Fruit fly (Drosophila melanogaster) whole organism, embryonic: ENCODE results near the gene CG10508.

Experiments used
- ATbp ChIP-seq: fragments of 200-800 bp; sonication (Bioruptor generic); optimal IDR thresholded peaks from 2 replicates; lab custom pipeline; 2017; ENCODE audit warnings: missing biosample characterization, mild to moderate bottlenecking, missing genetic modification characterization, missing genetic modification reagents
- Atf-2 ChIP-seq: fragments of 200-800 bp; sonication (Bioruptor generic); optimal IDR thresholded peaks from 2 replicates; lab custom pipeline; 2016; ENCODE audit warnings: missing biosample characterization, missing genetic modification characterization
- B-H1 ChIP-seq: fragments of 200-800 bp; sonication (Bioruptor generic); IDR thresholded peaks from 3 replicates; pipeline ENCODE4 v1.3.6; 2022; ENCODE audit warnings: missing biosample characterization, missing genetic modification characterization
- CG10209 ChIP-seq: fragments of 200-800 bp; sonication (Bioruptor generic); optimal IDR thresholded peaks from 3 replicates; lab custom pipeline; 2017; ENCODE audit warnings: missing biosample characterization, mild to moderate bottlenecking, missing genetic modification characterization, missing genetic modification reagents
- CG10366 ChIP-seq: fragments of 200-800 bp; sonication (Bioruptor generic); IDR thresholded peaks from 2 replicates; pipeline ENCODE4 v1.3.6; 2022; ENCODE audit warnings: missing biosample characterization, missing genetic modification characterization
- CG10654 ChIP-seq: fragments of 200-800 bp; sonication (Bioruptor generic); optimal IDR thresholded peaks from 2 replicates; lab custom pipeline; 2016; ENCODE audit warnings: missing biosample characterization, missing genetic modification characterization
- CG12942 ChIP-seq: fragments of 200-800 bp; sonication (Bioruptor generic); optimal IDR thresholded peaks from 3 replicates; lab custom pipeline; 2016; ENCODE audit warnings: missing biosample characterization, missing genetic modification characterization
- CG13894 ChIP-seq: fragments of 200-800 bp; sonication (Bioruptor generic); optimal IDR thresholded peaks from 3 replicates; lab custom pipeline; 2018; ENCODE audit warnings: missing biosample characterization, mild to moderate bottlenecking, missing genetic modification characterization, moderate library complexity
- CG16815 ChIP-seq: fragments of 200-800 bp; sonication (Bioruptor generic); optimal IDR thresholded peaks from 3 replicates; lab custom pipeline; 2017; ENCODE audit warnings: missing biosample characterization, mild to moderate bottlenecking, missing genetic modification characterization
- CG18011 ChIP-seq: fragments of 200-800 bp; sonication (Bioruptor generic); optimal IDR thresholded peaks from 2 replicates; lab custom pipeline; 2017; ENCODE audit warnings: missing biosample characterization, missing genetic modification characterization, mild to moderate bottlenecking, moderate library complexity, missing genotype
- CG18599 ChIP-seq: fragments of 200-800 bp; sonication (Bioruptor generic); optimal IDR thresholded peaks from 3 replicates; lab custom pipeline; 2017; ENCODE audit warnings: missing biosample characterization, missing genetic modification characterization, mild to moderate bottlenecking, moderate library complexity, missing genetic modification reagents
- CG2120 ChIP-seq: fragments of 200-800 bp; sonication (Bioruptor generic); optimal IDR thresholded peaks from 3 replicates; lab custom pipeline; 2016; ENCODE audit warnings: missing biosample characterization, missing genetic modification characterization
- CG2129 ChIP-seq: fragments of 200-800 bp; sonication (Bioruptor generic); IDR thresholded peaks from 2 replicates; pipeline ENCODE4 v1.3.6; 2022; ENCODE audit warnings: missing biosample characterization, missing genetic modification characterization; ENCODE audit not compliant: partially characterized antibody
- CG2875 ChIP-seq: fragments of 200-800 bp; sonication (Bioruptor generic); optimal IDR thresholded peaks from 2 replicates; lab custom pipeline; 2017; ENCODE audit warnings: missing biosample characterization, mild to moderate bottlenecking, missing genetic modification characterization, missing genetic modification reagents
- CG30431 ChIP-seq: fragments of 200-800 bp; sonication (Bioruptor generic); optimal IDR thresholded peaks from 2 replicates; lab custom pipeline; 2017; ENCODE audit warnings: missing biosample characterization, missing genetic modification characterization
- CG3847 ChIP-seq: fragments of 200-800 bp; sonication (Bioruptor generic); IDR thresholded peaks from 2 replicates; pipeline ENCODE4 v1.3.6; 2022; ENCODE audit warnings: missing biosample characterization, missing genetic modification characterization
- CG42726 ChIP-seq: fragments of 200-800 bp; sonication (Bioruptor generic); IDR thresholded peaks from 2 replicates; pipeline ENCODE4 v1.3.6; 2022; ENCODE audit warnings: missing biosample characterization, missing genetic modification characterization; ENCODE audit not compliant: partially characterized antibody
- CG4854 ChIP-seq: fragments of 200-800 bp; sonication (Bioruptor generic); optimal IDR thresholded peaks from 2 replicates; lab custom pipeline; 2016; ENCODE audit warnings: missing biosample characterization, missing genetic modification characterization, inconsistent platforms
- CG5180 ChIP-seq: fragments of 200-800 bp; sonication (Bioruptor generic); optimal IDR thresholded peaks from 3 replicates; lab custom pipeline; 2017; ENCODE audit warnings: missing biosample characterization, missing genetic modification characterization, mild to moderate bottlenecking, moderate library complexity, missing genetic modification reagents
- CG8924 ChIP-seq: fragments of 200-800 bp; optimal IDR thresholded peaks from 3 replicates; lab custom pipeline; 2019; ENCODE audit warnings: missing biosample characterization, mild to moderate bottlenecking, missing genetic modification characterization, moderate library complexity
- CG9215 ChIP-seq: fragments of 200-800 bp; sonication (Bioruptor generic); IDR thresholded peaks from 2 replicates; pipeline ENCODE4 v1.3.6; 2022; ENCODE audit warnings: missing biosample characterization, missing genetic modification characterization
- Deaf1 ChIP-seq: fragments of 200-800 bp; optimal IDR thresholded peaks from 3 replicates; lab custom pipeline; 2019; ENCODE audit warnings: missing biosample characterization, mild to moderate bottlenecking, missing genetic modification characterization, moderate library complexity
- Dref ChIP-seq: fragments of 200-800 bp; sonication (Bioruptor generic); IDR thresholded peaks from 2 replicates; pipeline ENCODE4 v1.3.6; 2022; ENCODE audit warnings: missing biosample characterization, missing genetic modification characterization
- Hand ChIP-seq: fragments of 200-800 bp; sonication (Bioruptor generic); optimal IDR thresholded peaks from 2 replicates; lab custom pipeline; 2017; ENCODE audit warnings: mild to moderate bottlenecking, missing biosample characterization, missing genetic modification reagents, missing genetic modification characterization
- Hsf ChIP-seq: fragments of 200-800 bp; sonication (Bioruptor generic); optimal IDR thresholded peaks from 3 replicates; lab custom pipeline; 2016; ENCODE audit warnings: missing biosample characterization, missing genetic modification characterization
- Mad ChIP-seq: fragments of 200-800 bp; sonication (Bioruptor generic); optimal IDR thresholded peaks from 2 replicates; lab custom pipeline; 2016; ENCODE audit warnings: missing biosample characterization, missing genetic modification characterization
- Max ChIP-seq: fragments of 200-800 bp; sonication (Bioruptor generic); optimal IDR thresholded peaks from 2 replicates; lab custom pipeline; 2016; ENCODE audit warnings: missing biosample characterization, mild to moderate bottlenecking, missing genetic modification characterization
- Meics ChIP-seq: fragments of 200-800 bp; sonication (Bioruptor generic); optimal IDR thresholded peaks from 2 replicates; lab custom pipeline; 2017; ENCODE audit warnings: missing biosample characterization, mild to moderate bottlenecking, missing genetic modification characterization
- Side ChIP-seq: fragments of 200-800 bp; sonication (Bioruptor generic); optimal IDR thresholded peaks from 2 replicates; lab custom pipeline; 2016; ENCODE audit warnings: missing biosample characterization, missing genetic modification characterization
- Spps ChIP-seq: fragments of 200-800 bp; sonication (Bioruptor generic); optimal IDR thresholded peaks from 2 replicates; lab custom pipeline; 2018; ENCODE audit warnings: missing biosample characterization, mild to moderate bottlenecking, missing genetic modification characterization
- btn ChIP-seq: fragments of 200-800 bp; sonication (Bioruptor generic); optimal IDR thresholded peaks from 2 replicates; lab custom pipeline; 2016; ENCODE audit warnings: missing biosample characterization, missing genetic modification characterization
- chinmo ChIP-seq: fragments of 200-800 bp; sonication (Bioruptor generic); IDR thresholded peaks from 4 replicates; pipeline ENCODE4 v1.3.6; 2022; ENCODE audit warnings: missing biosample characterization, missing genetic modification characterization; ENCODE audit not compliant: partially characterized antibody
- chm ChIP-seq: fragments of 200-800 bp; sonication (Bioruptor generic); IDR thresholded peaks from 2 replicates; pipeline ENCODE4 v1.3.6; 2022; ENCODE audit warnings: missing biosample characterization, missing genetic modification characterization
- crc ChIP-seq: fragments of 200-800 bp; sonication (Bioruptor generic); optimal IDR thresholded peaks from 2 replicates; lab custom pipeline; 2016; ENCODE audit warnings: missing biosample characterization, missing genetic modification characterization
- dimm ChIP-seq: fragments of 200-800 bp; sonication (Bioruptor generic); IDR thresholded peaks from 2 replicates; pipeline ENCODE4 v1.3.6; 2022; ENCODE audit warnings: missing biosample characterization, missing genetic modification characterization
- dmrt11E ChIP-seq: fragments of 200-800 bp; sonication (Bioruptor generic); optimal IDR thresholded peaks from 3 replicates; lab custom pipeline; 2018; ENCODE audit warnings: missing biosample characterization, mild to moderate bottlenecking, missing genetic modification characterization, moderate library complexity
- hbn ChIP-seq: fragments of 200-800 bp; sonication (Bioruptor generic); IDR thresholded peaks from 2 replicates; pipeline ENCODE4 v1.3.6; 2022; ENCODE audit warnings: missing biosample characterization, missing genetic modification characterization; ENCODE audit not compliant: partially characterized antibody
- ind ChIP-seq: fragments of 200-800 bp; sonication (Bioruptor generic); optimal IDR thresholded peaks from 3 replicates; lab custom pipeline; 2016; ENCODE audit warnings: missing biosample characterization, missing genetic modification characterization
- kah ChIP-seq: fragments of 200-800 bp; sonication (Bioruptor generic); optimal IDR thresholded peaks from 2 replicates; lab custom pipeline; 2018; ENCODE audit warnings: missing biosample characterization, mild to moderate bottlenecking, missing genetic modification characterization
- pho ChIP-seq: fragments of 200-800 bp; sonication (Bioruptor generic); optimal IDR thresholded peaks from 2 replicates; lab custom pipeline; 2016; ENCODE audit warnings: missing biosample characterization, missing genetic modification characterization
- pros ChIP-seq: fragments of 200-800 bp; sonication (Bioruptor generic); optimal IDR thresholded peaks from 3 replicates; lab custom pipeline; 2019; ENCODE audit warnings: missing biosample characterization, mild to moderate bottlenecking, missing genetic modification characterization, moderate library complexity
- ranshi ChIP-seq: fragments of 200-800 bp; sonication (Bioruptor generic); IDR thresholded peaks from 2 replicates; pipeline ENCODE4 v1.3.6; 2022; ENCODE audit warnings: missing biosample characterization, missing genetic modification characterization
- row ChIP-seq: fragments of 200-800 bp; sonication (Bioruptor generic); IDR thresholded peaks from 3 replicates; pipeline ENCODE4 v1.3.6; 2022; ENCODE audit warnings: missing biosample characterization, missing genetic modification characterization
- run ChIP-seq: fragments of 200-800 bp; sonication (Bioruptor generic); optimal IDR thresholded peaks from 3 replicates; lab custom pipeline; 2018; ENCODE audit warnings: missing biosample characterization, mild to moderate bottlenecking, missing genetic modification characterization
- sc ChIP-seq, 3 experiments: fragments of >200 bp in 2 of 3; fragments of 200-800 bp in 1 of 3; sonication (Bioruptor generic) in 1 of 3; optimal IDR thresholded peaks; 2 replicates in 2 of 3; 3 replicates in 1 of 3; lab custom pipeline; 2017; ENCODE audit warnings: mild to moderate bottlenecking in 1 of 3, missing biosample characterization in 1 of 3, missing genetic modification characterization in 1 of 3, missing genetic modification reagents in 1 of 3
- schlank ChIP-seq: fragments of 200-800 bp; sonication (Bioruptor generic); optimal IDR thresholded peaks from 2 replicates; lab custom pipeline; 2018; ENCODE audit warnings: missing biosample characterization, mild to moderate bottlenecking, missing genetic modification characterization
- slou ChIP-seq: fragments of 200-800 bp; sonication (Bioruptor generic); optimal IDR thresholded peaks from 3 replicates; lab custom pipeline; 2016; ENCODE audit warnings: missing biosample characterization, missing genetic modification characterization
- sob ChIP-seq: fragments of 200-800 bp; sonication (Bioruptor generic); IDR thresholded peaks from 2 replicates; pipeline ENCODE4 v1.3.6; 2022; ENCODE audit warnings: missing biosample characterization, missing genetic modification characterization
- unpg ChIP-seq: fragments of 200-800 bp; sonication (Bioruptor generic); optimal IDR thresholded peaks from 3 replicates; lab custom pipeline; 2018; ENCODE audit warnings: missing biosample characterization, mild to moderate bottlenecking, missing genetic modification characterization, moderate library complexity
- wdn ChIP-seq: fragments of 200-800 bp; sonication (Bioruptor generic); IDR thresholded peaks from 2 replicates; pipeline ENCODE4 v1.3.6; 2022; ENCODE audit warnings: missing biosample characterization, missing genetic modification characterization
- wek ChIP-seq: fragments of 200-800 bp; sonication (Bioruptor generic); optimal IDR thresholded peaks from 3 replicates; lab custom pipeline; 2018; ENCODE audit warnings: missing biosample characterization, mild to moderate bottlenecking, missing genetic modification characterization, moderate library complexity

The CG10508 gene

DNA sequence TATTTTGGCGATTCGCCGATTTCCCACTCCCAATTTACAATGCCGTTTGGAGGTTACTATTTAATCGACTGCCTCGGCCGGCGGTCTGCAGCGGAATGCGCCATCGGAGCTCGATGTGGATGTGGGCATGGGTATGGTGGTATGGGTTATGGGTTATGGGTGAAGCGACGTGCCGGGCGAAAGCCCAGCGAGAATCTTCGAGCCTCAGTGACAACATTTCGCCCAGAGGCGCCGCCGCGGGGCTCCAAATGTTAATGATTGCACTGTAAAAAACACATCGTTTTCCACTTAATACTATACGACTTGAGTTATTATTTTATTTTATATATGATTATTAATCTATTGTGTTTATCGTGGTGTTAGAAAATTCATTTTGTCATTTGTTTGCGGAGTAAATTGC lies 9.4 kb upstream of the CG10508 start (continued):
- TF ChIP-seq pho (no peak), Meics (no peak), dimm (no peak), ATbp (no peak), CG4854 (GFP tag; lab: Kevin White, UChicago) (no peak), wdn (GFP tag; lab: Robert Waterston, UW) (no peak), wek (no peak), Side (GFP tag; lab: Kevin White, UChicago) (no peak), Hand (GFP tag; lab: Kevin White, UChicago) (no peak), schlank (no peak), CG2875 (GFP tag; lab: Kevin White, UChicago) (no peak), run (tag; lab: Kevin White, UChicago) (no peak), CG2120 (no peak), CG30431 (GFP tag; lab: Kevin White, UChicago) (no peak), CG10209 (no peak), CG10654 (GFP tag; lab: Kevin White, UChicago) (no peak), B-H1 (no peak), CG18599 (no peak), crc (GFP tag; lab: Kevin White, UChicago) (no peak), CG12942 (GFP tag; lab: Kevin White, UChicago) (no peak), Mad (GFP tag; lab: Kevin White, UChicago) (no peak), chm (GFP tag; lab: Robert Waterston, UW) (no peak), CG16815 (no peak), Max (GFP tag; lab: Kevin White, UChicago) (no peak), sc (optimal IDR thresholded peaks at IDR 0.05; lab: Kevin White, UChicago) (no peak), sc (GFP tag; optimal IDR thresholded peaks at IDR 0.05; lab: Kevin White, UChicago) (no peak), CG2129 (no peak), row (GFP tag; lab: Robert Waterston, UW) (peak; percentile 42; the same call in 2 of the 3 replicates), CG5180 (GFP tag; lab: Kevin White, UChicago) (no peak), CG10366 (GFP tag; lab: Robert Waterston, UW) (no peak), Hsf (GFP tag; lab: Kevin White, UChicago) (no peak), CG9215 (GFP tag; lab: Robert Waterston, UW) (no peak), Atf-2 (GFP tag; lab: Kevin White, UChicago) (no peak), Spps (tag; lab: Kevin White, UChicago) (no peak), Dref (GFP tag; lab: Robert Waterston, UW) (no peak), CG18011 (GFP tag; lab: Kevin White, UChicago) (no peak), ind (GFP tag; lab: Kevin White, UChicago) (no peak), unpg (GFP tag; lab: Kevin White, UChicago) (no peak), dmrt11E (no peak), btn (GFP tag; lab: Kevin White, UChicago) (no peak), Deaf1 (tag; lab: Kevin White, UChicago) (no peak), sob (GFP tag; lab: Robert Waterston, UW) (no peak), CG13894 (no peak), ranshi (GFP tag; lab: Robert Waterston, UW) (no peak), kah (GFP tag; lab: Kevin White, UChicago) (no peak), pros (GFP tag; lab: Kevin White, UChicago) (no peak), hbn (GFP tag; lab: Robert Waterston, UW) (no peak), slou (GFP tag; lab: Kevin White, UChicago) (no peak), CG8924 (tag; lab: Kevin White, UChicago) (no peak), CG3847 (GFP tag; lab: Robert Waterston, UW) (no peak), CG42726 (GFP tag; lab: Robert Waterston, UW) (no peak), chinmo (GFP tag; lab: Robert Waterston, UW) (no peak)
